Fruit fly (Drosophila melanogaster) whole organism, prepupa: ENCODE data around the gene CG14355.

Experiments
- CG10631 ChIP-seq: fragments of 200-800 bp; sonication (Bioruptor generic); optimal IDR thresholded peaks from 2 replicates; lab custom pipeline; 2016; ENCODE audit warnings: missing biosample characterization, missing genetic modification characterization
- CG10669 ChIP-seq: fragments of 200-800 bp; sonication (Bioruptor generic); optimal IDR thresholded peaks from 3 replicates; lab custom pipeline; 2018; ENCODE audit warnings: missing biosample characterization, mild to moderate bottlenecking, missing genetic modification characterization, moderate library complexity
- CG11294 ChIP-seq: fragments of 200-800 bp; sonication (Bioruptor generic); IDR thresholded peaks from 2 replicates; pipeline ENCODE4 v1.3.6; 2022; ENCODE audit warnings: missing biosample characterization, missing genetic modification characterization
- CG11762 ChIP-seq: fragments of 200-800 bp; sonication (Bioruptor generic); optimal IDR thresholded peaks from 3 replicates; lab custom pipeline; 2016; ENCODE audit warnings: missing biosample characterization, missing genetic modification characterization; ENCODE audit not compliant: insufficient read depth
- CG11902 ChIP-seq: fragments of 200-800 bp; sonication (Bioruptor generic); optimal IDR thresholded peaks from 3 replicates; lab custom pipeline; 2016; ENCODE audit warnings: missing biosample characterization, missing genetic modification characterization
- CG1621 ChIP-seq: fragments of 200-800 bp; sonication (Bioruptor generic); optimal IDR thresholded peaks from 3 replicates; lab custom pipeline; 2018; ENCODE audit warnings: missing biosample characterization, mild to moderate bottlenecking, missing genetic modification characterization
- CG16779 ChIP-seq: fragments of 200-800 bp; sonication (Bioruptor generic); optimal IDR thresholded peaks from 3 replicates; lab custom pipeline; 2017; ENCODE audit warnings: missing biosample characterization, mild to moderate bottlenecking, missing genetic modification characterization
- CG3032 ChIP-seq: fragments of 200-800 bp; optimal IDR thresholded peaks from 2 replicates; lab custom pipeline; 2019; ENCODE audit warnings: missing biosample characterization, mild to moderate bottlenecking, missing genetic modification characterization, moderate library complexity
- CG31627 ChIP-seq: fragments of 200-800 bp; sonication (Bioruptor generic); optimal IDR thresholded peaks from 3 replicates; lab custom pipeline; 2016; ENCODE audit warnings: missing biosample characterization, missing genetic modification characterization
- CG32006 ChIP-seq: fragments of 200-800 bp; sonication (Bioruptor generic); optimal IDR thresholded peaks from 3 replicates; lab custom pipeline; 2017; ENCODE audit warnings: missing biosample characterization, mild to moderate bottlenecking, missing genetic modification characterization
- CG34406 ChIP-seq: fragments of 200-800 bp; sonication (Bioruptor generic); optimal IDR thresholded peaks from 3 replicates; lab custom pipeline; 2016; ENCODE audit warnings: missing biosample characterization, missing genetic modification characterization
- CG6163 ChIP-seq: fragments of 200-800 bp; sonication (Bioruptor generic); IDR thresholded peaks from 3 replicates; pipeline ENCODE4 v1.3.6; 2022; ENCODE audit warnings: missing biosample characterization, missing genetic modification characterization
- CG6276 ChIP-seq: fragments of 200-800 bp; sonication (Bioruptor generic); optimal IDR thresholded peaks from 2 replicates; lab custom pipeline; 2017; ENCODE audit warnings: missing biosample characterization, mild to moderate bottlenecking, missing genetic modification characterization
- CG6792 ChIP-seq: fragments of 200-800 bp; sonication (Bioruptor generic); optimal IDR thresholded peaks from 3 replicates; lab custom pipeline; 2016; ENCODE audit warnings: missing biosample characterization, missing genetic modification characterization
- CG6808 ChIP-seq: fragments of 200-800 bp; sonication (Bioruptor generic); optimal IDR thresholded peaks from 3 replicates; lab custom pipeline; 2017; ENCODE audit warnings: missing biosample characterization, missing genetic modification characterization, mild to moderate bottlenecking, moderate library complexity, missing genetic modification reagents
- CG6854 ChIP-seq: fragments of 200-800 bp; sonication (Bioruptor generic); optimal IDR thresholded peaks from 2 replicates; lab custom pipeline; 2017; ENCODE audit warnings: missing biosample characterization, mild to moderate bottlenecking, missing genetic modification characterization
- CG8119 ChIP-seq: fragments of 200-800 bp; sonication (Bioruptor generic); IDR thresholded peaks from 3 replicates; pipeline ENCODE4 v1.3.6; 2022; ENCODE audit warnings: missing biosample characterization, missing genetic modification characterization
- CG8319 ChIP-seq: fragments of 200-800 bp; sonication (Bioruptor generic); optimal IDR thresholded peaks from 3 replicates; lab custom pipeline; 2016; ENCODE audit warnings: missing biosample characterization, missing genetic modification characterization
- CG8632 ChIP-seq: fragments of 200-800 bp; sonication (Bioruptor generic); optimal IDR thresholded peaks from 3 replicates; lab custom pipeline; 2016; ENCODE audit warnings: missing biosample characterization, missing genetic modification characterization
- CG9139 ChIP-seq: fragments of 200-800 bp; sonication (Bioruptor generic); optimal IDR thresholded peaks from 3 replicates; lab custom pipeline; 2017; ENCODE audit warnings: missing biosample characterization, mild to moderate bottlenecking, missing genetic modification characterization
- Eip78C ChIP-seq: fragments of 200-800 bp; sonication (Bioruptor generic); peaks from one replicate; lab custom pipeline; 2016; ENCODE audit warnings: missing biosample characterization, missing genetic modification characterization
- Eip93F ChIP-seq: fragments of 200-800 bp; sonication (Bioruptor generic); optimal IDR thresholded peaks from 2 replicates; lab custom pipeline; 2016; ENCODE audit warnings: missing biosample characterization, mild to moderate bottlenecking, missing genetic modification characterization
- Ets96B ChIP-seq: fragments of 200-800 bp; optimal IDR thresholded peaks from 2 replicates; lab custom pipeline; 2019; ENCODE audit warnings: missing biosample characterization, mild to moderate bottlenecking, missing genetic modification characterization, moderate library complexity
- Gug ChIP-seq: fragments of 200-800 bp; sonication (Bioruptor generic); IDR thresholded peaks from 2 replicates; pipeline ENCODE4 v1.3.6; 2022; ENCODE audit warnings: missing biosample characterization, missing genetic modification characterization
- Hr39 ChIP-seq: fragments of 200-800 bp; sonication (Bioruptor generic); optimal IDR thresholded peaks from 2 replicates; lab custom pipeline; 2016; ENCODE audit warnings: missing biosample characterization, missing genetic modification characterization
- Lpt ChIP-seq: fragments of 200-800 bp; sonication (Bioruptor generic); optimal IDR thresholded peaks from 3 replicates; lab custom pipeline; 2016; ENCODE audit warnings: missing biosample characterization, missing genetic modification characterization
- Smox ChIP-seq: fragments of 200-800 bp; sonication (Bioruptor generic); optimal IDR thresholded peaks from 3 replicates; lab custom pipeline; 2016; ENCODE audit warnings: missing biosample characterization, missing genetic modification characterization
- Sox102F ChIP-seq: fragments of 200-800 bp; sonication (Bioruptor generic); optimal IDR thresholded peaks from 2 replicates; lab custom pipeline; 2016; ENCODE audit warnings: missing biosample characterization, mild to moderate bottlenecking, missing genetic modification characterization
- Sox14 ChIP-seq: fragments of 200-800 bp; sonication (Bioruptor generic); optimal IDR thresholded peaks from 3 replicates; lab custom pipeline; 2016; ENCODE audit warnings: missing biosample characterization, missing genetic modification characterization
- acj6 ChIP-seq: fragments of 200-800 bp; sonication (Bioruptor generic); optimal IDR thresholded peaks from 3 replicates; lab custom pipeline; 2016; ENCODE audit warnings: missing biosample characterization, missing genetic modification characterization
- cyc ChIP-seq: fragments of 200-800 bp; sonication (Bioruptor generic); optimal IDR thresholded peaks from 3 replicates; lab custom pipeline; 2016; ENCODE audit warnings: missing biosample characterization, missing genetic modification characterization
- dsx ChIP-seq: fragments of 200-800 bp; optimal IDR thresholded peaks from 3 replicates; lab custom pipeline; 2019; ENCODE audit warnings: missing biosample characterization, mild to moderate bottlenecking, missing genetic modification characterization, moderate library complexity; ENCODE audit not compliant: poor library complexity, severe bottlenecking
- eg ChIP-seq: fragments of 200-800 bp; sonication (Bioruptor generic); IDR thresholded peaks from 3 replicates; pipeline ENCODE4 v1.3.6; 2022; ENCODE audit warnings: missing biosample characterization, missing genetic modification characterization
- esn ChIP-seq: fragments of 200-800 bp; sonication (Bioruptor generic); optimal IDR thresholded peaks from 2 replicates; lab custom pipeline; 2016; ENCODE audit warnings: missing biosample characterization, mild to moderate bottlenecking, missing genetic modification characterization, moderate library complexity
- fd85E ChIP-seq: fragments of 200-800 bp; sonication (Bioruptor generic); optimal IDR thresholded peaks from 3 replicates; lab custom pipeline; 2016; ENCODE audit warnings: missing biosample characterization, missing genetic modification characterization
- fkh ChIP-seq: fragments of 200-800 bp; sonication (Bioruptor generic); optimal IDR thresholded peaks from 3 replicates; lab custom pipeline; 2017; ENCODE audit warnings: missing biosample characterization, mild to moderate bottlenecking, missing genetic modification characterization, moderate library complexity
- lz ChIP-seq: fragments of 200-800 bp; sonication (Bioruptor generic); optimal IDR thresholded peaks from 3 replicates; lab custom pipeline; 2016; ENCODE audit warnings: missing biosample characterization, missing genetic modification characterization
- net ChIP-seq: fragments of 200-800 bp; sonication (Bioruptor generic); optimal IDR thresholded peaks from 3 replicates; lab custom pipeline; 2016; ENCODE audit warnings: missing biosample characterization, missing genetic modification characterization
- salr ChIP-seq, 2 experiments: fragments of 200-800 bp; sonication (Bioruptor generic); optimal IDR thresholded peaks; 3 replicates each; lab custom pipeline; 2016 to 2018; ENCODE audit warnings: missing biosample characterization in 2 of 2, missing genetic modification characterization in 2 of 2, mild to moderate bottlenecking in 1 of 2
- spab ChIP-seq: fragments of 200-800 bp; sonication (Bioruptor generic); optimal IDR thresholded peaks from 2 replicates; lab custom pipeline; 2017; ENCODE audit warnings: missing biosample characterization, mild to moderate bottlenecking, missing genetic modification characterization, missing genetic modification reagents
- ss ChIP-seq, 2 experiments: fragments of 200-800 bp; sonication (Bioruptor generic); optimal IDR thresholded peaks; 2 replicates in 1 of 2; 3 replicates in 1 of 2; lab custom pipeline; 2017 to 2018; ENCODE audit warnings: mild to moderate bottlenecking in 2 of 2, missing biosample characterization in 2 of 2, missing genetic modification characterization in 2 of 2, moderate library complexity in 1 of 2
- topi ChIP-seq: fragments of 200-800 bp; sonication (Bioruptor generic); optimal IDR thresholded peaks from 3 replicates; lab custom pipeline; 2016; ENCODE audit warnings: missing biosample characterization, missing genetic modification characterization

Gene CG14355

DNA sequence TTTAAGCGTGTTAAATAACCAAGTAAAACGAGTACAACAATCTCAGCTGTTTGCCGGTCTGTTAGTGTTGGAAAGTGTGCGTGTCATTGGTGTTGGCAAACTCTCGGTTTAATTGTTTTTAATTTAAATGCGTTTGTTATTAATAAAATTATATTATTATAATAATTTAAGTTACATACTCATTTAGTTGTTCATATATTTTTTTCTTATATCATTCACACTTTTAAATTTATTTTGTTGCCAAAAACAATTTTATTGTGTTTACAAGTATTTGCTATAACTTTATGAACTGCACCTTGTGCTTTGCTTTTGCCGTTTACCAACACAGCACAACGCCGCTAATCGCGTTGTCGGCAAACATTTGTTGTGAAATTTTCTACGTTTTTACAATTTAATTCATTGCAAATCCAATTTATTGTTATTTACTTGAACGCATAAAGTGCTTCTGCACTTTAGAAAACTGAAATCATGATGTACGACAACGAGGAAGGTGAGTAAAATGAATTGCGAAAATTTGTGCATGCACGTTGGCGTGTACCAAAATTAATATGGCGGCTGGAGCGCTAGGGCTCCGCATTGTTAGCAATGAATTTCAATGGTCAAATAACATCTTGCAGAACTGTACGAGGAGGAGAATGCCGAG, 26.1 kb downstream of the CG14355 start, which contains the start of the genes 140up and Polr2B (continued):
- TF ChIP-seq Smox (GFP tag; lab: Kevin White, UChicago) (peak; percentile 79), CG11294 (GFP tag; lab: Robert Waterston, UW) (peak; percentile 84; the same call in 1 of the 2 replicates), esn (peak; percentile 91), salr (GFP tag; optimal IDR thresholded peaks at IDR 0.05; lab: Kevin White, UChicago) (peak; percentile 49 to 87), CG10631 (peak; percentile 96), spab (GFP tag; lab: Kevin White, UChicago) (no peak), Eip78C (GFP tag; lab: Kevin White, UChicago) (peak; percentile 96), CG11902 (GFP tag; lab: Kevin White, UChicago) (peak; percentile 88), lz (GFP tag; lab: Kevin White, UChicago) (peak; percentile 87), net (GFP tag; lab: Kevin White, UChicago) (peak; percentile 82), CG6792 (GFP tag; lab: Kevin White, UChicago) (peak; percentile 87), ss (GFP tag; optimal IDR thresholded peaks at IDR 0.05; lab: Kevin White, UChicago) (peak in 1 of 2 experiments; percentile 86), CG11762 (GFP tag; lab: Kevin White, UChicago) (peak; percentile 87), CG32006 (GFP tag; lab: Kevin White, UChicago) (peak; percentile 92), topi (GFP tag; lab: Kevin White, UChicago) (peak; percentile 86), fkh (GFP tag; lab: Kevin White, UChicago) (peak; percentile 83), dsx (GFP tag; lab: Kevin White, UChicago) (peak; percentile 82), CG31627 (peak; percentile 90), cyc (GFP tag; lab: Kevin White, UChicago) (peak; percentile 89), CG6276 (GFP tag; lab: Kevin White, UChicago) (no peak), CG8632 (GFP tag; lab: Kevin White, UChicago) (peak; percentile 92), Sox102F (peak; percentile 79), Lpt (GFP tag; lab: Kevin White, UChicago) (peak; percentile 73), acj6 (GFP tag; lab: Kevin White, UChicago) (peak; percentile 92), eg (peak; percentile 87), Sox14 (GFP tag; lab: Kevin White, UChicago) (peak; percentile 73), CG6854 (GFP tag; lab: Kevin White, UChicago) (peak; percentile 57), fd85E (GFP tag; lab: Kevin White, UChicago) (peak; percentile 59), CG6808 (no peak), CG9139 (no peak), Ets96B (tag; lab: Kevin White, UChicago) (peak; percentile 88), CG34406 (peak; percentile 92), Gug (GFP tag; lab: Robert Waterston, UW) (peak; percentile 84), CG1621 (peak; percentile 51), Hr39 (GFP tag; lab: Kevin White, UChicago) (peak; percentile 87), CG3032 (peak; percentile 93), CG10669 (GFP tag; lab: Kevin White, UChicago) (peak; percentile 87), CG8319 (GFP tag; lab: Kevin White, UChicago) (peak; percentile 87), CG8119 (peak; percentile 83), CG16779 (tag; lab: Kevin White, UChicago) (no peak), Eip93F (peak; percentile 33), CG6163 (GFP tag; lab: Robert Waterston, UW) (peak; percentile 87)
